Fruit fly (Drosophila melanogaster) whole organism, wandering third instar larva: ENCODE measurements around the gene Gr93b.

Experiments
- Abd-B ChIP-seq: fragments of >200 bp; optimal IDR thresholded peaks from 2 replicates; lab custom pipeline; 2017; ENCODE audit warnings: missing biosample characterization, missing genetic modification characterization
- Hr78 ChIP-seq: fragments of >200 bp; optimal IDR thresholded peaks from 2 replicates; lab custom pipeline; 2017; ENCODE audit warnings: missing biosample characterization, missing genetic modification characterization
- Myc ChIP-seq: fragments of >200 bp; optimal IDR thresholded peaks from 2 replicates; lab custom pipeline; 2017
- Sp1 ChIP-seq: fragments of 200-800 bp; sonication (Bioruptor generic); optimal IDR thresholded peaks from 3 replicates; lab custom pipeline; 2019; ENCODE audit warnings: missing biosample characterization, mild to moderate bottlenecking, missing genetic modification characterization, moderate library complexity
- pan ChIP-seq: fragments of >200 bp; optimal IDR thresholded peaks from 2 replicates; lab custom pipeline; 2017

dm6 chr3R:21874982-21875466 lies 31.5 kb upstream of the Gr93b start, which contains the start of gene CG6656:
- TF ChIP-seq Hr78 (GFP tag; lab: Kevin White, UChicago) (no peak), Sp1 (GFP tag; lab: Kevin White, UChicago) (no peak), Abd-B (no peak), pan (lab: Kevin White, UChicago) (no peak), Myc (lab: Kevin White, UChicago) (no peak)
